Fruit fly (Drosophila melanogaster) whole organism, pupa: ENCODE measurements around the gene CG31870.

Source experiments
- CG10348 ChIP-seq: fragments of 200-800 bp; sonication (Bioruptor generic); IDR thresholded peaks from 2 replicates; pipeline ENCODE4 v1.3.6; 2022; ENCODE audit warnings: missing biosample characterization, missing genetic modification characterization
- CG12605 ChIP-seq: fragments of 200-800 bp; sonication (Bioruptor generic); IDR thresholded peaks from 2 replicates; pipeline ENCODE4 v1.3.6; 2022; ENCODE audit warnings: missing biosample characterization, missing genetic modification characterization
- CG13204 ChIP-seq: fragments of 200-800 bp; sonication (Bioruptor generic); optimal IDR thresholded peaks from 2 replicates; lab custom pipeline; 2018; ENCODE audit warnings: missing biosample characterization, mild to moderate bottlenecking, missing genetic modification characterization, moderate library complexity
- CG14655 ChIP-seq: fragments of 200-800 bp; sonication (Bioruptor generic); optimal IDR thresholded peaks from 3 replicates; lab custom pipeline; 2017; ENCODE audit warnings: mild to moderate bottlenecking, missing biosample characterization, missing genetic modification reagents, missing genetic modification characterization
- CG15710 ChIP-seq: fragments of 200-800 bp; sonication (Bioruptor generic); optimal IDR thresholded peaks from 2 replicates; lab custom pipeline; 2018; ENCODE audit warnings: missing biosample characterization, mild to moderate bottlenecking, missing genetic modification characterization, moderate library complexity
- CG17806 ChIP-seq: fragments of 200-800 bp; sonication (Bioruptor generic); optimal IDR thresholded peaks from 2 replicates; lab custom pipeline; 2018; ENCODE audit warnings: missing biosample characterization, mild to moderate bottlenecking, missing genetic modification characterization, moderate library complexity
- CG32121 ChIP-seq: fragments of 200-800 bp; sonication (Bioruptor generic); IDR thresholded peaks from 2 replicates; pipeline ENCODE4 v1.3.6; 2022; ENCODE audit warnings: missing biosample characterization, missing genetic modification characterization
- CG34367 ChIP-seq: fragments of 200-800 bp; sonication (Bioruptor generic); optimal IDR thresholded peaks from 2 replicates; lab custom pipeline; 2018; ENCODE audit warnings: missing biosample characterization, mild to moderate bottlenecking, missing genetic modification characterization
- CG4496 ChIP-seq: fragments of 200-800 bp; sonication (Bioruptor generic); IDR thresholded peaks from 3 replicates; pipeline ENCODE4 v1.3.6; 2022; ENCODE audit warnings: missing biosample characterization, missing genetic modification characterization
- CG8159 ChIP-seq: fragments of 200-800 bp; sonication (Bioruptor generic); optimal IDR thresholded peaks from 3 replicates; lab custom pipeline; 2018; ENCODE audit warnings: missing biosample characterization, mild to moderate bottlenecking, missing genetic modification characterization, moderate library complexity
- CG8301 ChIP-seq: fragments of 200-800 bp; sonication (Bioruptor generic); optimal IDR thresholded peaks from 2 replicates; lab custom pipeline; 2018; ENCODE audit warnings: missing biosample characterization, mild to moderate bottlenecking, missing genetic modification characterization
- CG9948 ChIP-seq: fragments of 200-800 bp; sonication (Bioruptor generic); optimal IDR thresholded peaks from 2 replicates; lab custom pipeline; 2018; ENCODE audit warnings: missing biosample characterization, mild to moderate bottlenecking, missing genetic modification characterization, moderate library complexity
- D1 ChIP-seq: fragments of 200-800 bp; sonication (Bioruptor generic); optimal IDR thresholded peaks from 2 replicates; lab custom pipeline; 2018; ENCODE audit warnings: missing biosample characterization, mild to moderate bottlenecking, missing genetic modification characterization, moderate library complexity
- EcR ChIP-seq: fragments of 200-800 bp; sonication (Bioruptor generic); optimal IDR thresholded peaks from 3 replicates; lab custom pipeline; 2019; ENCODE audit warnings: missing biosample characterization, missing genetic modification characterization, mild to moderate bottlenecking, moderate library complexity, missing genetic modification reagents
- Ets98B ChIP-seq: fragments of 200-800 bp; sonication (Bioruptor generic); IDR thresholded peaks from 2 replicates; pipeline ENCODE4 v1.3.6; 2022; ENCODE audit warnings: missing biosample characterization, missing genetic modification characterization
- Pif1A ChIP-seq: fragments of 200-800 bp; sonication (Bioruptor generic); optimal IDR thresholded peaks from 3 replicates; lab custom pipeline; 2016; ENCODE audit warnings: missing biosample characterization, missing genetic modification characterization
- Pif1B ChIP-seq: fragments of 200-800 bp; sonication (Bioruptor generic); optimal IDR thresholded peaks from 3 replicates; lab custom pipeline; 2016; ENCODE audit warnings: missing biosample characterization, missing genetic modification characterization
- Snoo ChIP-seq: fragments of 200-800 bp; sonication (Bioruptor generic); optimal IDR thresholded peaks from 3 replicates; lab custom pipeline; 2017; ENCODE audit warnings: missing biosample characterization, mild to moderate bottlenecking, missing genetic modification characterization, inconsistent platforms
- fd96Ca ChIP-seq: fragments of 200-800 bp; sonication (Bioruptor generic); IDR thresholded peaks from 3 replicates; pipeline ENCODE4 v1.3.6; 2022; ENCODE audit warnings: missing biosample characterization, missing genetic modification characterization
- gl ChIP-seq: fragments of 200-800 bp; sonication (Bioruptor generic); optimal IDR thresholded peaks from 2 replicates; lab custom pipeline; 2018; ENCODE audit warnings: missing biosample characterization, mild to moderate bottlenecking, missing genetic modification characterization
- rn ChIP-seq: fragments of 200-800 bp; sonication (Bioruptor generic); IDR thresholded peaks from 2 replicates; pipeline ENCODE4 v1.3.6; 2022; ENCODE audit warnings: missing biosample characterization, missing genetic modification characterization

Gene CG31870

dm6 chr2L:10760422-10761166, 29.4 kb upstream of the CG31870 start, which contains the start of gene CG6495:
Gene CG6495 (plus strand): TSS chr2L:10761116.
- TF ChIP-seq CG32121 (GFP tag; lab: Robert Waterston, UW) (no peak), EcR (GFP tag; lab: Kevin White, UChicago) (no peak), CG34367 (tag; lab: Kevin White, UChicago) (no peak), CG13204 (GFP tag; lab: Kevin White, UChicago) (no peak), fd96Ca (GFP tag; lab: Robert Waterston, UW) (no peak), CG9948 (tag; lab: Kevin White, UChicago) (peak; percentile 34), CG8301 (tag; lab: Kevin White, UChicago) (peak; percentile 12), CG8159 (tag; lab: Kevin White, UChicago) (peak; percentile 61), D1 (tag; lab: Kevin White, UChicago) (no peak), CG17806 (tag; lab: Kevin White, UChicago) (peak; percentile 35), CG12605 (no peak), CG10348 (GFP tag; lab: Robert Waterston, UW) (no peak), gl (tag; lab: Kevin White, UChicago) (no peak), rn (GFP tag; lab: Robert Waterston, UW) (no peak), CG14655 (GFP tag; lab: Kevin White, UChicago) (no peak), CG4496 (GFP tag; lab: Robert Waterston, UW) (no peak), CG15710 (tag; lab: Kevin White, UChicago) (peak; percentile 30), Ets98B (0 out of 2 replicates have a peak, but pooled peaks have one; percentile 13), Snoo (tag; lab: Kevin White, UChicago) (no peak), Pif1B (GFP tag; lab: Kevin White, UChicago) (peak; percentile 13), Pif1A (no peak)

dm6 chr2L:10767597-10768188, 22.3 kb upstream of the CG31870 start, which contains the start of gene Ubc2:
Gene Ubc2 (minus strand): TSS chr2L:10768006.
- TF ChIP-seq CG4496 (GFP tag; lab: Robert Waterston, UW): peak; percentile 49; the same call in 2 of the 3 replicates
- TF ChIP-seq CG9948 (tag; lab: Kevin White, UChicago): no peak

dm6 chr2L:10769708-10770107, 20.3 kb upstream of the CG31870 start, which contains the start of gene CG6724:
Gene CG6724 (minus strand): TSS chr2L:10769952.
- TF ChIP-seq Pif1B (GFP tag; lab: Kevin White, UChicago): no peak
- no peak for TF ChIP-seq gl (tag; lab: Kevin White, UChicago)
- TF ChIP-seq Ets98B: no peak
- TF ChIP-seq CG34367 (tag; lab: Kevin White, UChicago): no peak

dm6 chr2L:10770568-10770967, 19.5 kb upstream of the CG31870 start, which contains the start of gene CG17127:
Gene CG17127 (plus strand): TSS chr2L:10770868.
- TF ChIP-seq Pif1B (GFP tag; lab: Kevin White, UChicago): no peak
- TF ChIP-seq CG34367 (tag; lab: Kevin White, UChicago): no peak
- TF ChIP-seq CG12605: no peak
- TF ChIP-seq CG17806 (tag; lab: Kevin White, UChicago): no peak
- TF ChIP-seq CG9948 (tag; lab: Kevin White, UChicago): no peak
- TF ChIP-seq CG15710 (tag; lab: Kevin White, UChicago): no peak
- TF ChIP-seq CG10348 (GFP tag; lab: Robert Waterston, UW): no peak
- TF ChIP-seq CG8301 (tag; lab: Kevin White, UChicago): no peak
- no peak; the same call in 1 of the 2 replicates for TF ChIP-seq Ets98B
- no peak for TF ChIP-seq CG32121 (GFP tag; lab: Robert Waterston, UW)
- TF ChIP-seq D1 (tag; lab: Kevin White, UChicago): no peak
- no peak for TF ChIP-seq Pif1A

- TF ChIP-seq CG12605 (peak; percentile 42; the same call in 1 of the 2 replicates), CG15710 (tag; lab: Kevin White, UChicago) (no peak), fd96Ca (GFP tag; lab: Robert Waterston, UW) (no peak), EcR (GFP tag; lab: Kevin White, UChicago) (no peak), CG13204 (GFP tag; lab: Kevin White, UChicago) (no peak), Pif1B (GFP tag; lab: Kevin White, UChicago) (no peak), CG4496 (GFP tag; lab: Robert Waterston, UW) (peak; percentile 33; the same call in 1 of the 3 replicates), CG10348 (GFP tag; lab: Robert Waterston, UW) (no peak)
These were observed 16.0 kb upstream of the CG31870 start for dm6 chr2L:10774041-10774440.

- no peak for TF ChIP-seq CG8159 (tag; lab: Kevin White, UChicago)
- TF ChIP-seq D1 (tag; lab: Kevin White, UChicago): no peak
- TF ChIP-seq CG32121 (GFP tag; lab: Robert Waterston, UW): no peak
- TF ChIP-seq CG13204 (GFP tag; lab: Kevin White, UChicago): no peak
These were observed 8.8 kb upstream of the CG31870 start for dm6 chr2L:10781252-10781651.
